Worm (Caenorhabditis elegans): Measurements from ENCODE around the gene H20E11.1.

Gene H20E11.1

ce11 chrIV:6842470-6843008 is 12.6 kb downstream of the H20E11.1 start, which contains the start of gene lip-1:
Gene lip-1 (plus strand): TSS chrIV:6842958.
- TF ChIP-seq ama-1 (optimal IDR thresholded peaks at IDR 0.05) (no peak), tbx-7 (tag; optimal IDR thresholded peaks at IDR 0.05) (no peak), pax-1 (tag; optimal IDR thresholded peaks at IDR 0.05) (no peak), hlh-15 (tag; optimal IDR thresholded peaks at IDR 0.05) (no peak), dmd-4 (tag; optimal IDR thresholded peaks at IDR 0.05; ENCODE audit: borderline replicate concordance) (no peak), ceh-2 (tag; optimal IDR thresholded peaks at IDR 0.05) (no peak), hlh-30 (tag; optimal IDR thresholded peaks at IDR 0.05; ENCODE audit: insufficient read depth) (no peak), odd-2 (tag; optimal IDR thresholded peaks at IDR 0.05) (no peak), nhr-11 (tag; optimal IDR thresholded peaks at IDR 0.05) (no peak), ceh-9 (tag; optimal IDR thresholded peaks at IDR 0.05) (no peak), sox-2 (GFP tag; IDR thresholded peaks at IDR 0.05) (no peak), lin-11 (tag; optimal IDR thresholded peaks at IDR 0.05) (no peak)

- TF ChIP-seq elt-2 (tag; optimal IDR thresholded peaks at IDR 0.05) (no peak), unc-3 (GFP tag; conservative IDR thresholded peaks at IDR 0.05) (no peak), unc-3 (tag; optimal IDR thresholded peaks at IDR 0.05) (no peak), unc-42 (tag; optimal IDR thresholded peaks at IDR 0.05) (no peak), npax-4 (tag; optimal IDR thresholded peaks at IDR 0.05) (no peak), dmd-4 (tag; optimal IDR thresholded peaks at IDR 0.05; ENCODE audit: borderline replicate concordance) (no peak), K02D7.2 (tag; optimal IDR thresholded peaks at IDR 0.05) (no peak), hlh-15 (tag; optimal IDR thresholded peaks at IDR 0.05) (no peak), ztf-16 (tag; optimal IDR thresholded peaks at IDR 0.05) (no peak)
Measured at ce11 chrIV:6852727-6853126, 22.8 kb downstream of the H20E11.1 start.

ce11 chrIV:6859270-6859669 is 29.3 kb downstream of the H20E11.1 start, which contains the start of gene R13H7.2:
Gene R13H7.2 (minus strand): TSS chrIV:6859370.
- no peak for TF ChIP-seq ceh-6 (GFP tag; optimal IDR thresholded peaks at IDR 0.05)
- TF ChIP-seq ceh-30 (tag; optimal IDR thresholded peaks at IDR 0.05) = no peak
- no peak for TF ChIP-seq ceh-14 (tag; optimal IDR thresholded peaks at IDR 0.05)
- no peak for TF ChIP-seq hlh-15 (tag; optimal IDR thresholded peaks at IDR 0.05)
- TF ChIP-seq eyg-1 (tag; optimal IDR thresholded peaks at IDR 0.05) = no peak
- TF ChIP-seq ceh-34 (tag; optimal IDR thresholded peaks at IDR 0.05) = no peak
- no peak for TF ChIP-seq sox-2 (GFP tag; IDR thresholded peaks at IDR 0.05)
- no peak for TF ChIP-seq elt-2 (tag; optimal IDR thresholded peaks at IDR 0.05)
- TF ChIP-seq lin-11 (tag; optimal IDR thresholded peaks at IDR 0.05) = no peak
- TF ChIP-seq C08G9.2 (tag; optimal IDR thresholded peaks at IDR 0.05) = no peak
- no peak for TF ChIP-seq unc-55 (GFP tag; optimal IDR thresholded peaks at IDR 0.05)
- no peak for TF ChIP-seq ceh-45 (GFP tag; IDR thresholded peaks at IDR 0.05)
- TF ChIP-seq T23F11.4 (GFP tag; optimal IDR thresholded peaks at IDR 0.05) = no peak
- TF ChIP-seq F13H6.1 (tag; optimal IDR thresholded peaks at IDR 0.05) = no peak
- TF ChIP-seq nhr-232 (tag; optimal IDR thresholded peaks at IDR 0.05) = no peak
- no peak for TF ChIP-seq ztf-16 (tag; optimal IDR thresholded peaks at IDR 0.05)
- TF ChIP-seq ceh-18 (tag; optimal IDR thresholded peaks at IDR 0.05) = no peak
- no peak for TF ChIP-seq elt-4 (tag; optimal IDR thresholded peaks at IDR 0.05)
- TF ChIP-seq ceh-2 (tag; optimal IDR thresholded peaks at IDR 0.05) = no peak

- TF ChIP-seq ahr-1 (tag; optimal IDR thresholded peaks at IDR 0.05) (no peak), ama-1 (optimal IDR thresholded peaks at IDR 0.05) (no peak), fax-1 (tag; optimal IDR thresholded peaks at IDR 0.05) (no peak), ets-4 (tag; optimal IDR thresholded peaks at IDR 0.05) (no peak), ceh-48 (tag; optimal IDR thresholded peaks at IDR 0.05) (no peak), dve-1 (tag; optimal IDR thresholded peaks at IDR 0.05) (no peak), tbx-2 (tag; optimal IDR thresholded peaks at IDR 0.05) (no peak), unc-42 (tag; optimal IDR thresholded peaks at IDR 0.05) (no peak), ceh-19 (GFP tag; optimal IDR thresholded peaks at IDR 0.05) (no peak), che-1 (tag; optimal IDR thresholded peaks at IDR 0.05) (no peak), ceh-24 (tag; optimal IDR thresholded peaks at IDR 0.05) (no peak), ceh-14 (tag; optimal IDR thresholded peaks at IDR 0.05) (no peak), ceh-18 (tag; optimal IDR thresholded peaks at IDR 0.05) (no peak), syd-9 (tag; optimal IDR thresholded peaks at IDR 0.05) (no peak), ceh-30 (tag; optimal IDR thresholded peaks at IDR 0.05) (no peak)
Measured at ce11 chrIV:6867791-6868190, 37.8 kb downstream of the H20E11.1 start, which contains the start of gene srx-20. Gene srx-20 (plus strand): TSS chrIV:6868091.

All from whole organism, late embryonic.